Fruit fly (Drosophila melanogaster) whole organism, embryonic: Measurements from ENCODE around the gene CG11374.
A peak's percentile ranks its signal among the peaks of the same experiment; 100 is the strongest.

Source experiments
- CG10366 ChIP-seq: fragments of 200-800 bp; sonication (Bioruptor generic); IDR thresholded peaks from 2 replicates; pipeline ENCODE4 v1.3.6; 2022; ENCODE audit warnings: missing biosample characterization, missing genetic modification characterization
- CG10543 ChIP-seq: fragments of 200-800 bp; sonication (Bioruptor generic); optimal IDR thresholded peaks from 3 replicates; lab custom pipeline; 2017; ENCODE audit warnings: missing biosample characterization, mild to moderate bottlenecking, missing genetic modification characterization, moderate library complexity
- CG13624 ChIP-seq: fragments of 200-800 bp; sonication (Bioruptor generic); optimal IDR thresholded peaks from 2 replicates; lab custom pipeline; 2016; ENCODE audit warnings: missing biosample characterization, missing genetic modification characterization
- CG13894 ChIP-seq: fragments of 200-800 bp; sonication (Bioruptor generic); optimal IDR thresholded peaks from 3 replicates; lab custom pipeline; 2018; ENCODE audit warnings: missing biosample characterization, mild to moderate bottlenecking, missing genetic modification characterization, moderate library complexity
- CG1529 ChIP-seq: fragments of 200-800 bp; sonication (Bioruptor generic); optimal IDR thresholded peaks from 3 replicates; lab custom pipeline; 2018; ENCODE audit warnings: missing biosample characterization, missing genetic modification characterization
- CG1603 ChIP-seq: fragments of 200-800 bp; sonication (Bioruptor generic); optimal IDR thresholded peaks from 2 replicates; lab custom pipeline; 2019; ENCODE audit warnings: missing biosample characterization, mild to moderate bottlenecking, missing genetic modification characterization, moderate library complexity
- CG16863 ChIP-seq: fragments of 200-800 bp; sonication (Bioruptor generic); optimal IDR thresholded peaks from 3 replicates; lab custom pipeline; 2016; ENCODE audit warnings: missing biosample characterization, missing genetic modification characterization
- CG2199 ChIP-seq: fragments of 200-800 bp; sonication (Bioruptor generic); IDR thresholded peaks from 3 replicates; pipeline ENCODE4 v1.3.6; 2022; ENCODE audit warnings: missing biosample characterization, missing genetic modification characterization
- CG2202 ChIP-seq: fragments of 200-800 bp; sonication (Bioruptor generic); optimal IDR thresholded peaks from 2 replicates; lab custom pipeline; 2018; ENCODE audit warnings: missing biosample characterization, mild to moderate bottlenecking, missing genetic modification characterization
- CG32767 ChIP-seq: fragments of 200-800 bp; sonication (Bioruptor generic); IDR thresholded peaks from 2 replicates; pipeline ENCODE4 v1.3.6; 2022; ENCODE audit warnings: missing biosample characterization, missing genetic modification characterization
- CG33213 ChIP-seq: fragments of 200-800 bp; sonication (Bioruptor generic); optimal IDR thresholded peaks from 3 replicates; lab custom pipeline; 2016; ENCODE audit warnings: missing biosample characterization, missing genetic modification characterization
- CG4820 ChIP-seq: fragments of 200-800 bp; sonication (Bioruptor generic); optimal IDR thresholded peaks from 3 replicates; lab custom pipeline; 2016; ENCODE audit warnings: missing biosample characterization, missing genetic modification characterization
- CG6791 ChIP-seq: fragments of 200-800 bp; sonication (Bioruptor generic); IDR thresholded peaks from 3 replicates; pipeline ENCODE4 v1.3.6; 2022; ENCODE audit warnings: missing biosample characterization, missing genetic modification characterization; ENCODE audit not compliant: partially characterized antibody
- CG8290 ChIP-seq, 3 experiments: fragments of 200-800 bp; sonication (Bioruptor generic); optimal IDR thresholded peaks; 2 replicates each; lab custom pipeline; 2016 to 2019; ENCODE audit warnings: missing biosample characterization in 3 of 3, missing genetic modification characterization in 3 of 3, mild to moderate bottlenecking in 2 of 3, moderate library complexity in 1 of 3
- CG9437 ChIP-seq: fragments of 200-800 bp; sonication (Bioruptor generic); optimal IDR thresholded peaks from 2 replicates; lab custom pipeline; 2018; ENCODE audit warnings: missing biosample characterization, mild to moderate bottlenecking, missing genetic modification characterization
- CrebB ChIP-seq: fragments of 200-800 bp; sonication (Bioruptor generic); optimal IDR thresholded peaks from 3 replicates; lab custom pipeline; 2018; ENCODE audit warnings: missing biosample characterization, mild to moderate bottlenecking, missing genetic modification characterization
- Dip3 ChIP-seq: fragments of 200-800 bp; sonication (Bioruptor generic); optimal IDR thresholded peaks from 3 replicates; lab custom pipeline; 2016; ENCODE audit warnings: missing biosample characterization, missing genetic modification characterization
- Doc3 ChIP-seq: fragments of 200-800 bp; sonication (Bioruptor generic); IDR thresholded peaks from 3 replicates; pipeline ENCODE4 v1.3.6; 2022; ENCODE audit warnings: missing biosample characterization, missing genetic modification characterization; ENCODE audit not compliant: partially characterized antibody
- Drgx ChIP-seq: fragments of 200-800 bp; sonication (Bioruptor generic); IDR thresholded peaks from 2 replicates; pipeline ENCODE4 v1.3.6; 2022; ENCODE audit warnings: missing biosample characterization, missing genetic modification characterization
- Ets65A ChIP-seq: fragments of 200-800 bp; sonication (Bioruptor generic); peaks from one replicate; lab custom pipeline; 2016; ENCODE audit warnings: missing biosample characterization, missing genetic modification characterization
- HmgZ ChIP-seq: fragments of 200-800 bp; sonication (Bioruptor generic); optimal IDR thresholded peaks from 2 replicates; lab custom pipeline; 2018; ENCODE audit warnings: missing biosample characterization, mild to moderate bottlenecking, missing genetic modification characterization
- Hmr ChIP-seq: fragments of 200-800 bp; sonication (Bioruptor generic); optimal IDR thresholded peaks from 3 replicates; lab custom pipeline; 2017; ENCODE audit warnings: mild to moderate bottlenecking, missing biosample characterization, missing genetic modification reagents, missing genetic modification characterization
- Lim3 ChIP-seq: fragments of 200-800 bp; sonication (Bioruptor generic); IDR thresholded peaks from 2 replicates; pipeline ENCODE4 v1.3.6; 2022; ENCODE audit warnings: missing biosample characterization, missing genetic modification characterization
- Med ChIP-seq: fragments of 200-800 bp; sonication (Bioruptor generic); peaks from one replicate; lab custom pipeline; 2016; ENCODE audit warnings: missing biosample characterization, missing genetic modification characterization, mild to moderate bottlenecking, inconsistent platforms, moderate library complexity
- Opbp ChIP-seq: fragments of 200-800 bp; sonication (Bioruptor generic); IDR thresholded peaks from 3 replicates; pipeline ENCODE4 v1.3.6; 2022; ENCODE audit warnings: missing biosample characterization, missing genetic modification characterization; ENCODE audit not compliant: partially characterized antibody
- Rfx ChIP-seq: fragments of 200-800 bp; sonication (Bioruptor generic); IDR thresholded peaks from 2 replicates; pipeline ENCODE4 v1.3.6; 2022; ENCODE audit warnings: missing biosample characterization, missing genetic modification characterization
- amos ChIP-seq: fragments of 200-800 bp; sonication (Bioruptor generic); IDR thresholded peaks from 2 replicates; pipeline ENCODE4 v1.3.6; 2022; ENCODE audit warnings: missing biosample characterization, missing genetic modification characterization; ENCODE audit not compliant: partially characterized antibody
- ara ChIP-seq: fragments of 200-800 bp; sonication (Bioruptor generic); IDR thresholded peaks from 2 replicates; pipeline ENCODE4 v1.3.6; 2022; ENCODE audit warnings: missing biosample characterization, missing genetic modification characterization
- fd3F ChIP-seq: fragments of 200-800 bp; sonication (Bioruptor generic); optimal IDR thresholded peaks from 2 replicates; lab custom pipeline; 2018; ENCODE audit warnings: missing biosample characterization, mild to moderate bottlenecking, missing genetic modification characterization, moderate library complexity
- gfzf ChIP-seq: fragments of 200-800 bp; sonication (Bioruptor generic); optimal IDR thresholded peaks from 2 replicates; lab custom pipeline; 2016; ENCODE audit warnings: missing biosample characterization, mild to moderate bottlenecking, missing genetic modification characterization, moderate library complexity
- insv ChIP-seq, 2 experiments: fragments of 200-800 bp; sonication (Bioruptor generic); optimal IDR thresholded peaks; 3 replicates each; lab custom pipeline; 2016 to 2018; ENCODE audit warnings: missing biosample characterization in 2 of 2, missing genetic modification characterization in 2 of 2
- pita ChIP-seq: fragments of 200-800 bp; sonication (Bioruptor generic); optimal IDR thresholded peaks from 2 replicates; lab custom pipeline; 2017; ENCODE audit warnings: missing biosample characterization, mild to moderate bottlenecking, missing genetic modification characterization
- pros ChIP-seq: fragments of 200-800 bp; sonication (Bioruptor generic); optimal IDR thresholded peaks from 3 replicates; lab custom pipeline; 2019; ENCODE audit warnings: missing biosample characterization, mild to moderate bottlenecking, missing genetic modification characterization, moderate library complexity
- sd ChIP-seq: fragments of 200-800 bp; sonication (Bioruptor generic); optimal IDR thresholded peaks from 3 replicates; lab custom pipeline; 2018; ENCODE audit warnings: missing biosample characterization, mild to moderate bottlenecking, missing genetic modification characterization, moderate library complexity
- sens ChIP-seq: fragments of 200-800 bp; sonication (Bioruptor generic); peaks from one replicate; lab custom pipeline; 2016; ENCODE audit warnings: missing biosample characterization, missing genetic modification characterization
- wor ChIP-seq: fragments of 200-800 bp; sonication (Bioruptor generic); IDR thresholded peaks from 2 replicates; pipeline ENCODE4 v1.3.6; 2022; ENCODE audit warnings: missing biosample characterization, missing genetic modification characterization

Gene CG11374

dm6 chr2L:35452-35851 is 40.7 kb upstream of the CG11374 start:
- TF ChIP-seq Hmr (GFP tag; lab: Kevin White, UChicago) (peak; percentile 25), HmgZ (peak; percentile 34), CG10543 (GFP tag; lab: Kevin White, UChicago) (no peak), CG4820 (GFP tag; lab: Kevin White, UChicago) (peak; percentile 74), CrebB (tag; lab: Kevin White, UChicago) (no peak), CG1603 (tag; lab: Kevin White, UChicago) (peak; percentile 8), CG32767 (GFP tag; lab: Robert Waterston, UW) (peak; percentile 45), CG6791 (GFP tag; lab: Robert Waterston, UW) (no peak), ara (no peak), Med (GFP tag; lab: Kevin White, UChicago) (peak; percentile 58), gfzf (GFP tag; lab: Kevin White, UChicago) (peak; percentile 16), Dip3 (GFP tag; lab: Kevin White, UChicago) (peak; percentile 8), CG33213 (GFP tag; lab: Kevin White, UChicago) (peak; percentile 8), pita (GFP tag; lab: Kevin White, UChicago) (peak; percentile 72), CG13624 (no peak), pros (peak; percentile 15), Ets65A (GFP tag; lab: Kevin White, UChicago) (peak; percentile 83), amos (GFP tag; lab: Robert Waterston, UW) (peak; percentile 43; the same call in 1 of the 2 replicates), Opbp (0 out of 3 replicates have a peak, but pooled peaks have one; percentile 22), CG9437 (GFP tag; lab: Kevin White, UChicago) (peak; percentile 93), insv (GFP tag; optimal IDR thresholded peaks at IDR 0.05; lab: Kevin White, UChicago) (peak in 1 of 2 experiments; percentile 30), Rfx (GFP tag; lab: Robert Waterston, UW) (0 out of 2 replicates have a peak, but pooled peaks have one; percentile 15), CG16863 (GFP tag; lab: Kevin White, UChicago) (no peak), wor (GFP tag; lab: Robert Waterston, UW) (no peak), CG2199 (GFP tag; lab: Robert Waterston, UW) (peak; percentile 80), CG8290 (GFP tag; optimal IDR thresholded peaks at IDR 0.05; lab: Kevin White, UChicago) (no peak), CG8290 (tag; optimal IDR thresholded peaks at IDR 0.05; lab: Kevin White, UChicago) (peak in 1 of 2 experiments; percentile 57)

dm6 chr2L:53108-53507 is 23.0 kb upstream of the CG11374 start:
- TF ChIP-seq Drgx (no peak), CG1529 (GFP tag; lab: Kevin White, UChicago) (no peak), sd (tag; lab: Kevin White, UChicago) (peak; percentile 18), CG10366 (no peak), CG2202 (no peak), Doc3 (no peak), CG13894 (peak; percentile 95), Lim3 (GFP tag; lab: Robert Waterston, UW) (no peak)
- TF ChIP-seq, all 482 proteins: peak for 2

dm6 chr2L:56865-57264 is 19.3 kb upstream of the CG11374 start:
- TF ChIP-seq sens (GFP tag; lab: Kevin White, UChicago) = peak; percentile 67
- no peak for TF ChIP-seq fd3F
- TF ChIP-seq Ets65A (GFP tag; lab: Kevin White, UChicago) = peak; percentile 70
